Worm (Caenorhabditis elegans) whole organism, L4/young adult: ENCODE results near the gene clec-263.

Experiments used
- W03F9.2 ChIP-seq: fragments of 150-350 bp; optimal IDR thresholded peaks from 2 replicates; lab custom pipeline; 2014; ENCODE audit warnings: missing biosample characterization, missing genetic modification characterization
- dao-5 ChIP-seq: sonication (generic microtip); optimal IDR thresholded peaks from 2 replicates; lab custom pipeline; 2016; ENCODE audit warnings: missing genotype, missing genetic modification characterization, moderate library complexity, missing compliant biosample characterization
- him-1 ChIP-seq: sonication (generic microtip); optimal IDR thresholded peaks from 2 replicates; lab custom pipeline; 2016; ENCODE audit warnings: missing genotype, missing genetic modification reagents, missing genetic modification characterization, missing compliant biosample characterization

clec-263 gene

ce11 chrV:20600704-20601103, 26.3 kb downstream of the clec-263 start:
- no peak for TF ChIP-seq W03F9.2
- TF ChIP-seq dao-5: no peak
- TF ChIP-seq him-1: no peak

DNA sequence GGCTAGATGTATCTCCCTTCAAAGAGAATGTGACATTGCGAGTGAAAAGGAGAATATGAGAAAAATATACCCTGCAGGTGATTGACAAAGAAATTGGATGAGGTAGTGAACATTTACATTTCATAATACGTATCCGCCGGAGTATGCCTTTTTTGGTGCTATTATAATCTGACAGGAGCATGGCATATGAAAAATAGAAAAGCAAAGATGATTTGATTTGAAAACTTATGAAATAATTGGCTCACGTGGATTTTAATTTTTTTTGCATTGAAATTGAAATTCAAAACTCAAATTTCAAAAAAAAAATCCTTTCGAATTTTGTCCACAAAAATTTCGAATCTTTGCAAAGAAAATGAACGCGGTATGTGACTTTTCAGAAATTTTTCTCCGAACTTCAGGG, 28.6 kb downstream of the clec-263 start, which contains the start of gene ttr-11:
Gene ttr-11 (plus strand): TSS at position 301 of the 400 bp plus-strand sequence.
- TF ChIP-seq W03F9.2 (no peak), him-1 (no peak), dao-5 (no peak)

DNA sequence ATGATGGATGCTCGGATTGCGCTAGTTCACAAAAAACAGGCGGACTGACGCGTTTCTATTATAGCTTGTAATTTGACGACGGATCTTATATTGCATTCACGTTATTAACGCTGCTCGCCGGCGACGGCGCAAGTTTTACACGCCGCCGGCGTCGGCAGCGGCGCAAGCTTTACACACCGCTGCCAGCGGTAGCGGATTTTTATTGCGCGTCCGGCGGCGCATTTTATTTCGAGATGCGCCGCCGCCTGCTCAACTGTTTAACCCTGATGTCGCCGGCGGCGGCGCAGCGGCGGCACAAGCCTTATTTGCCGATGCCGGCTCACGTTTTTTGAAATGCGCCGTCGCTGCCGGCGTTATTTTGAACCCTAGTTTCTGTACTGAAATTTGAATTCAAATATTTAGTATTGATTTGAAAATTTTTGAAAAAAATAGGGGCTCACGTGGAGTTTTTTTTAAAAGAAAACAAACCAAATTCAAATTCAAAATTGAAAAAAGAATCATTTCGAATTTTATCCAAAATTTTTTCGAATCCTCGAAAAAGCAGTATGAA, 30.3 kb downstream of the clec-263 start, which contains the start of gene ttr-57:
Gene ttr-57 (plus strand): TSS at position 500 of the 550 bp plus-strand sequence.
- TF ChIP-seq him-1 (no peak), dao-5 (no peak), W03F9.2 (no peak)

ce11 chrV:20606617-20607016, 32.2 kb downstream of the clec-263 start, which contains the start of gene F46B3.23:
Gene F46B3.23, minus strand, starts transcription at chrV:20606717.
- TF ChIP-seq W03F9.2: no peak
- no peak for TF ChIP-seq him-1
- TF ChIP-seq dao-5: no peak

- TF ChIP-seq W03F9.2 (no peak), dao-5 (no peak)
These were observed 34.3 kb downstream of the clec-263 start, which contains the start of gene ttr-12 for ce11 chrV:20608688-20609087. Gene ttr-12, minus strand, starts transcription at chrV:20608788.

- TF ChIP-seq him-1 (no peak), dao-5 (no peak), W03F9.2 (no peak)
These were observed 35.1 kb downstream of the clec-263 start, which contains the start of gene grd-2 for ce11 chrV:20609494-20609893. Gene grd-2, plus strand, starts transcription at chrV:20609794.

- TF ChIP-seq W03F9.2: no peak
- TF ChIP-seq dao-5: no peak
- TF ChIP-seq him-1: no peak
These were observed 44.2 kb downstream of the clec-263 start, which contains the start of gene F46B3.7 for ce11 chrV:20618632-20619031. Gene F46B3.7, minus strand, starts transcription at chrV:20618732.

ce11 chrV:20623060-20623459, 48.6 kb downstream of the clec-263 start, which contains the start of gene F46B3.8:
Gene F46B3.8, minus strand, starts transcription at chrV:20623160.
- no peak for TF ChIP-seq him-1
- TF ChIP-seq dao-5: no peak
- TF ChIP-seq W03F9.2: no peak

- TF ChIP-seq him-1 (no peak), dao-5 (no peak), W03F9.2 (no peak)
These were observed 50.8 kb downstream of the clec-263 start for ce11 chrV:20625260-20625659.

ce11 chrV:20626043-20626761, 51.8 kb downstream of the clec-263 start, which contains the start of the genes F46B3.9 and srz-18:
Gene F46B3.9, minus strand, starts transcription at chrV:20626143.
Gene srz-18, plus strand, starts transcription at chrV:20626711.
- TF ChIP-seq him-1 (no peak), dao-5 (no peak), W03F9.2 (no peak)
